Worm (Caenorhabditis elegans): ENCODE data around the gene C33B4.2.
A peak's percentile ranks its signal among the peaks of the same experiment; 100 is the strongest.

The C33B4.2 gene

DNA sequence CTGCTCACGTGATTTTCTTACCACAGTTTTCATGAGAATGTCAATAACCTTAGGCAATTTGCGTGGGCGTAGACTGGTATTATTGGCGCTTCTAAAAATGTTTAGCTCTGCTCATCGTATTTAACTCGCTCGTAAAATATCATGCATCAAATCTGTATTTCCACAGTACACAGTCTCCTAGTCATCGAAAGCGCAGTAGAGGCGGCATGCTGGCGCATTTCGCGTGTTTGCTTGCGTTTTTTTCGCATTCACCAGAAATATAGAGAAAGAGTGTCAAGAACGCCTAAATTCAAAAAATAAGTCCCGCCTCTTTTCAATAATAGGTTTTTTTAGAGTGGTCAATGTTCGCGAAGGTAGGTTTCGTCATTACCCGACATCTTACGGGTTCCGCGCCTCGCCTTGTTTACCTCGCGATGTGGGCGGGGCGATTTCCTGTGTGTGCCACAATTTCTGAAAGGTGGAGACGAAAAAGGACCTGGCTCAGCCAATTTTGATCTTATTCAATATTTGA lies 4.7 kb upstream of the C33B4.2 start (continued):
- TF ChIP-seq repo-1 (tag; optimal IDR thresholded peaks at IDR 0.05) (peak; percentile 93), dpff-1 (tag; optimal IDR thresholded peaks at IDR 0.05) (peak; percentile 73), B0336.3 (GFP tag; IDR thresholded peaks at IDR 0.05) (peak; percentile 98), K11D2.4 (GFP tag; IDR thresholded peaks at IDR 0.05) (peak; percentile 73), B0035.1 (tag; optimal IDR thresholded peaks at IDR 0.05) (peak; percentile 33), akir-1 (GFP tag; optimal IDR thresholded peaks at IDR 0.05) (no peak), C17E4.6 (GFP tag; IDR thresholded peaks at IDR 0.05) (peak; percentile 95), D2030.7 (GFP tag; IDR thresholded peaks at IDR 0.05) (peak; percentile 98), lag-1 (GFP tag; IDR thresholded peaks at IDR 0.05) (0 out of 2 replicates have a peak, but pooled peaks have one; percentile 30), lin-35 (GFP tag; optimal IDR thresholded peaks at IDR 0.05) (peak in 1 of 3 experiments; percentile 51), F10E7.11 (tag; optimal IDR thresholded peaks at IDR 0.05) (no peak), dpl-1 (GFP tag; optimal IDR thresholded peaks at IDR 0.05) (no peak), rpc-1 (optimal IDR thresholded peaks at IDR 0.05) (no peak), rpc-1 (tag; optimal IDR thresholded peaks at IDR 0.05) (peak; percentile 5), tlf-1 (GFP tag; optimal IDR thresholded peaks at IDR 0.05) (peak; percentile 87), hlh-12 (tag; optimal IDR thresholded peaks at IDR 0.05) (no peak), ekl-4 (GFP tag; IDR thresholded peaks at IDR 0.05) (peak; percentile 94), ZK185.1 (tag; optimal IDR thresholded peaks at IDR 0.05; ENCODE audit: poor library complexity, severe bottlenecking) (peak; percentile 12), F57C9.4 (tag; optimal IDR thresholded peaks at IDR 0.05) (no peak), ama-1 (optimal IDR thresholded peaks at IDR 0.05) (peak; percentile 93), ama-1 (GFP tag; optimal IDR thresholded peaks at IDR 0.05) (no peak), hmg-20 (GFP tag; IDR thresholded peaks at IDR 0.05) (no peak), F39B2.1 (GFP tag; IDR thresholded peaks at IDR 0.05) (no peak), F55B11.4 (tag; optimal IDR thresholded peaks at IDR 0.05; ENCODE audit: borderline replicate concordance, insufficient read depth) (no peak), F57A8.1 (GFP tag; optimal IDR thresholded peaks at IDR 0.05) (no peak), attf-5 (GFP tag; optimal IDR thresholded peaks at IDR 0.05) (peak; percentile 52), rcor-1 (GFP tag; IDR thresholded peaks at IDR 0.05) (peak; percentile 85), mel-28 (tag; optimal IDR thresholded peaks at IDR 0.05; ENCODE audit: borderline replicate concordance) (peak; percentile 20), die-1 (tag; optimal IDR thresholded peaks at IDR 0.05) (peak; percentile 51), snpc-3.4 (tag; optimal IDR thresholded peaks at IDR 0.05) (peak; percentile 88), ets-4 (GFP tag; optimal IDR thresholded peaks at IDR 0.05) (no peak), nhr-179 (tag; optimal IDR thresholded peaks at IDR 0.05) (no peak), Y53F4B.3 (GFP tag; IDR thresholded peaks at IDR 0.05) (peak; percentile 82), ztf-3 (GFP tag; optimal IDR thresholded peaks at IDR 0.05) (no peak), ceh-27 (GFP tag; optimal IDR thresholded peaks at IDR 0.05) (peak; percentile 57), pbrm-1 (GFP tag; IDR thresholded peaks at IDR 0.05) (peak; percentile 96), hrde-1 (tag; optimal IDR thresholded peaks at IDR 0.05; ENCODE audit: borderline replicate concordance) (peak; percentile 95), sptf-2 (GFP tag; optimal IDR thresholded peaks at IDR 0.05) (peak; percentile 51), ceh-58 (GFP tag; IDR thresholded peaks at IDR 0.05) (no peak), aptf-2 (GFP tag; conservative IDR thresholded peaks at IDR 0.05) (no peak), somi-1 (GFP tag; optimal IDR thresholded peaks at IDR 0.05) (no peak), lsl-1 (GFP tag; optimal IDR thresholded peaks at IDR 0.05) (peak; percentile 91), zim-3 (tag; optimal IDR thresholded peaks at IDR 0.05) (peak; percentile 71), cebp-1 (GFP tag; IDR thresholded peaks at IDR 0.05) (no peak), cebp-1 (tag; optimal IDR thresholded peaks at IDR 0.05) (peak; percentile 69), tbx-9 (tag; optimal IDR thresholded peaks at IDR 0.05; ENCODE audit: borderline replicate concordance) (peak; percentile 66), mes-4 (tag; optimal IDR thresholded peaks at IDR 0.05) (peak; percentile 13), F37B4.10 (GFP tag; IDR thresholded peaks at IDR 0.05) (0 out of 2 replicates have a peak, but pooled peaks have one; percentile 19), K12H6.12 (tag; optimal IDR thresholded peaks at IDR 0.05) (no peak)
